Fruit fly (Drosophila melanogaster): ENCODE data around the gene pad.

pad gene

DNA sequence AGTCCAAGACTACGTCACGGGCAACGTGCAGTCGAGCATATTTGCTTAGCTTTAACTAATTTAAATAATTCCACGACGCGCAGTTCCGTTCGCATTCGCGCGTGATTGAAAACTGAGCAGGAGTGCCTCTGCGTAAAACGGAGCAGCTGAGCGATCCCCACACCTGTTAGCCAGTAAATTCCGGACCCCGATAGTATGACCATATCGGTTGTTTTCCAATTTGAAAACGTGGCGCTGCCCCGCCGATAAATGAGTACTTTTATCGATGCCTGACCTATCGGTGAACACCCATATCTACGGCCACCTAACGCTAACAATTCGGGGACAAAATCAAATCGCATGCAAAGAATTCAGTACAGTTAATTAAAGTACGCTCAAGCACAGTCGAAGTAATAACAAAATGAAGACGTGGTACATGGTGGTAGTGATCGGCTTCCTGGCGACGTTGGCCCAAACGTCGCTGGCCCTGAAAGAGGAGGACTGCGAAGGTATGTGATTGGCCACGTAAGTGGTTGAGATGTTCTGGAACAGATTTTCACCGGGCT lies 7.1 kb downstream of the pad start, which contains the start of the genes CG14879 and Manf (continued):
- TF ChIP-seq stwl (tag; optimal IDR thresholded peaks at IDR 0.05) (peak; percentile 50), Asciz (GFP tag; optimal IDR thresholded peaks at IDR 0.05) (no peak), CG14860 (GFP tag; IDR thresholded peaks at IDR 0.05; ENCODE audit: partially characterized antibody) (no peak), sens (GFP tag) (peak; percentile 75), CG1233 (GFP tag; optimal IDR thresholded peaks at IDR 0.05) (no peak), Max (GFP tag; optimal IDR thresholded peaks at IDR 0.05) (no peak), ken (GFP tag; IDR thresholded peaks at IDR 0.05) (no peak), CG18599 (GFP tag; optimal IDR thresholded peaks at IDR 0.05) (no peak), CG32532 (GFP tag; IDR thresholded peaks at IDR 0.05) (peak; percentile 51), CG32767 (GFP tag; IDR thresholded peaks at IDR 0.05) (no peak), CG8478 (optimal IDR thresholded peaks at IDR 0.05) (no peak), ash1 (GFP tag; optimal IDR thresholded peaks at IDR 0.05) (no peak), run (tag; optimal IDR thresholded peaks at IDR 0.05) (no peak), NK7.1 (GFP tag; optimal IDR thresholded peaks at IDR 0.05) (no peak), zfh2 (GFP tag; optimal IDR thresholded peaks at IDR 0.05) (no peak), CG9609 (GFP tag; optimal IDR thresholded peaks at IDR 0.05) (no peak), CG17802 (tag; optimal IDR thresholded peaks at IDR 0.05) (no peak), trem (tag; optimal IDR thresholded peaks at IDR 0.05) (peak; percentile 62), Opbp (GFP tag; IDR thresholded peaks at IDR 0.05; ENCODE audit: partially characterized antibody) (peak; percentile 69; the same call in 2 of the 3 replicates), CG17359 (tag; optimal IDR thresholded peaks at IDR 0.05) (no peak), CG12942 (GFP tag; optimal IDR thresholded peaks at IDR 0.05) (no peak), CG3838 (GFP tag; optimal IDR thresholded peaks at IDR 0.05) (no peak), Hmr (GFP tag; optimal IDR thresholded peaks at IDR 0.05) (peak; percentile 46), cato (GFP tag; optimal IDR thresholded peaks at IDR 0.05; ENCODE audit: borderline replicate concordance) (no peak), Rfx (GFP tag; IDR thresholded peaks at IDR 0.05) (no peak; the same call in 1 of the 2 replicates), Chrac-16 (GFP tag; optimal IDR thresholded peaks at IDR 0.05) (no peak), Nf-YB (GFP tag; optimal IDR thresholded peaks at IDR 0.05) (peak; percentile 37), CG4617 (GFP tag; optimal IDR thresholded peaks at IDR 0.05; ENCODE audit: borderline replicate concordance) (peak; percentile 25), CG42726 (GFP tag; IDR thresholded peaks at IDR 0.05; ENCODE audit: partially characterized antibody) (0 out of 2 replicates have a peak, but pooled peaks have one; percentile 10), tna (GFP tag; IDR thresholded peaks at IDR 0.05; ENCODE audit: partially characterized antibody) (peak; percentile 52; the same call in 1 of the 2 replicates), hbn (GFP tag; IDR thresholded peaks at IDR 0.05; ENCODE audit: partially characterized antibody) (peak; percentile 43), CG31224 (GFP tag; IDR thresholded peaks at IDR 0.05) (no peak), lbe (GFP tag; optimal IDR thresholded peaks at IDR 0.05) (no peak), CG14014 (GFP tag; IDR thresholded peaks at IDR 0.05) (no peak; the same call in 1 of the 2 replicates), NC2β (GFP tag; optimal IDR thresholded peaks at IDR 0.05) (no peak), Mrtf (GFP tag; IDR thresholded peaks at IDR 0.05) (no peak), CG9797 (GFP tag; optimal IDR thresholded peaks at IDR 0.05) (peak; percentile 90), Oaz (GFP tag; IDR thresholded peaks at IDR 0.05) (no peak), ftz-f1 (GFP tag; optimal IDR thresholded peaks at IDR 0.05) (no peak), tio (GFP tag; optimal IDR thresholded peaks at IDR 0.05) (no peak), CG7745 (tag; optimal IDR thresholded peaks at IDR 0.05) (no peak), CG33557 (GFP tag; optimal IDR thresholded peaks at IDR 0.05) (no peak), gce (GFP tag; IDR thresholded peaks at IDR 0.05) (no peak), repo (GFP tag; optimal IDR thresholded peaks at IDR 0.05) (no peak), CG11456 (GFP tag; IDR thresholded peaks at IDR 0.05) (no peak), Sox102F (GFP tag; optimal IDR thresholded peaks at IDR 0.05) (no peak), ac (GFP tag; optimal IDR thresholded peaks at IDR 0.05) (no peak), Bteb2 (GFP tag; optimal IDR thresholded peaks at IDR 0.05) (no peak), HmgZ (tag; optimal IDR thresholded peaks at IDR 0.05) (peak; percentile 52), sima (GFP tag; optimal IDR thresholded peaks at IDR 0.05) (no peak), Lim3 (GFP tag; IDR thresholded peaks at IDR 0.05) (no peak)
